Fruit fly (Drosophila melanogaster) whole organism, wandering third instar larva: Measurements from ENCODE around the gene Ttc1.
A peak's percentile ranks its signal among the peaks of the same experiment; 100 is the strongest.

Experiments used
- Abd-B ChIP-seq: fragments of >200 bp; optimal IDR thresholded peaks from 2 replicates; lab custom pipeline; 2017; ENCODE audit warnings: missing biosample characterization, missing genetic modification characterization
- CG32264 ChIP-seq: fragments of 200-800 bp; sonication (Bioruptor generic); optimal IDR thresholded peaks from 2 replicates; lab custom pipeline; 2016; ENCODE audit warnings: missing biosample characterization, missing genetic modification characterization
- CG9705 ChIP-seq: fragments of 200-800 bp; sonication (Bioruptor generic); optimal IDR thresholded peaks from 2 replicates; lab custom pipeline; 2018; ENCODE audit warnings: missing biosample characterization, mild to moderate bottlenecking, missing genetic modification characterization
- CrebA ChIP-seq: fragments of 200-800 bp; sonication (Bioruptor generic); optimal IDR thresholded peaks from 2 replicates; lab custom pipeline; 2016; ENCODE audit warnings: missing biosample characterization, mild to moderate bottlenecking, missing genetic modification characterization, borderline replicate concordance
- Dfd ChIP-seq: fragments of >200 bp; optimal IDR thresholded peaks from 2 replicates; lab custom pipeline; 2017; ENCODE audit warnings: missing biosample characterization, missing genetic modification characterization
- Dif ChIP-seq: fragments of 200-275, 200-300 bp; sonication (Bioruptor generic); optimal IDR thresholded peaks from 2 replicates; lab custom pipeline; 2018; ENCODE audit warnings: missing biosample characterization, missing genetic modification characterization; ENCODE audit not compliant: partially characterized antibody
- GATAd ChIP-seq: sonication (Bioruptor generic); optimal IDR thresholded peaks from 2 replicates; lab custom pipeline; 2016; ENCODE audit warnings: missing biosample characterization, missing genetic modification characterization
- HLH106 ChIP-seq: fragments of 200-800 bp; optimal IDR thresholded peaks from 3 replicates; lab custom pipeline; 2019; ENCODE audit warnings: missing biosample characterization, mild to moderate bottlenecking, missing genetic modification characterization, moderate library complexity
- Hnf4 ChIP-seq: fragments of 200-800 bp; sonication (Bioruptor generic); optimal IDR thresholded peaks from 2 replicates; lab custom pipeline; 2016; ENCODE audit warnings: missing biosample characterization, mild to moderate bottlenecking, missing genetic modification characterization
- Hr83 ChIP-seq: fragments of 200-300 bp; sonication (Bioruptor generic); optimal IDR thresholded peaks from 2 replicates; lab custom pipeline; 2016; ENCODE audit warnings: missing biosample characterization, mild to moderate bottlenecking, missing genetic modification characterization, moderate library complexity; ENCODE audit not compliant: poor library complexity, severe bottlenecking
- Jra ChIP-seq: sonication (Bioruptor generic); optimal IDR thresholded peaks from 2 replicates; lab custom pipeline; 2016; ENCODE audit warnings: missing biosample characterization, missing genetic modification characterization
- Mio ChIP-seq: sonication (Bioruptor generic); optimal IDR thresholded peaks from 2 replicates; lab custom pipeline; 2016; ENCODE audit warnings: missing biosample characterization, missing genetic modification characterization
- Myc ChIP-seq: fragments of >200 bp; optimal IDR thresholded peaks from 2 replicates; lab custom pipeline; 2017
- N ChIP-seq: fragments of >200 bp; optimal IDR thresholded peaks from 2 replicates; lab custom pipeline; 2018; ENCODE audit warnings: missing biosample characterization, missing external identifiers, missing genetic modification characterization
- OdsH ChIP-seq: fragments of 200-800 bp; sonication (Bioruptor generic); optimal IDR thresholded peaks from 2 replicates; lab custom pipeline; 2016; ENCODE audit warnings: missing biosample characterization, mild to moderate bottlenecking, missing genetic modification characterization
- Rel ChIP-seq, 2 experiments: fragments of 200-800 bp; sonication (Bioruptor generic) in 1 of 2; optimal IDR thresholded peaks; 2 replicates in 1 of 2; 3 replicates in 1 of 2; lab custom pipeline; 2016 to 2019; ENCODE audit warnings: mild to moderate bottlenecking in 2 of 2, missing biosample characterization in 2 of 2, missing genetic modification characterization in 2 of 2, moderate library complexity in 1 of 2
- Sp1 ChIP-seq: fragments of 200-800 bp; sonication (Bioruptor generic); optimal IDR thresholded peaks from 3 replicates; lab custom pipeline; 2019; ENCODE audit warnings: missing biosample characterization, mild to moderate bottlenecking, missing genetic modification characterization, moderate library complexity
- Vsx2 ChIP-seq: fragments of 200-300, 225-300 bp; sonication (Bioruptor generic); optimal IDR thresholded peaks from 2 replicates; lab custom pipeline; 2018; ENCODE audit warnings: missing biosample characterization, missing genetic modification characterization; ENCODE audit not compliant: partially characterized antibody
- br ChIP-seq: fragments of 200-800 bp; sonication (Bioruptor generic); optimal IDR thresholded peaks from 2 replicates; lab custom pipeline; 2016; ENCODE audit warnings: missing biosample characterization, missing genetic modification characterization
- brk ChIP-seq: fragments of 200-800 bp; sonication (Bioruptor generic); optimal IDR thresholded peaks from 2 replicates; lab custom pipeline; 2016; ENCODE audit warnings: missing biosample characterization, mild to moderate bottlenecking, missing genetic modification characterization
- dl ChIP-seq, 2 experiments: fragments of 175-275, 200-275 bp in 1 of 2; fragments of 200-275 bp in 1 of 2; sonication (Bioruptor generic); optimal IDR thresholded peaks; lab custom pipeline; 2018; ENCODE audit warnings: mild to moderate bottlenecking in 2 of 2, missing biosample characterization in 2 of 2, missing genetic modification characterization in 2 of 2, moderate library complexity in 2 of 2; ENCODE audit not compliant: partially characterized antibody in 2 of 2, insufficient read depth in 1 of 2
- dmrt93B ChIP-seq: fragments of 200-800 bp; sonication (Bioruptor generic); optimal IDR thresholded peaks from 2 replicates; lab custom pipeline; 2018; ENCODE audit warnings: missing biosample characterization, mild to moderate bottlenecking, missing genetic modification characterization
- dsf ChIP-seq: sonication (Bioruptor generic); optimal IDR thresholded peaks from 2 replicates; lab custom pipeline; 2016; ENCODE audit warnings: missing biosample characterization, missing genetic modification characterization, borderline replicate concordance
- ey ChIP-seq: fragments of 200-800 bp; sonication (Bioruptor generic); optimal IDR thresholded peaks from 2 replicates; lab custom pipeline; 2016; ENCODE audit warnings: missing biosample characterization, missing genetic modification characterization
- foxo ChIP-seq, 2 experiments: fragments of 200-800 bp; sonication (Bioruptor generic); optimal IDR thresholded peaks; 2 replicates in 1 of 2; 3 replicates in 1 of 2; lab custom pipeline; 2016 to 2017; ENCODE audit warnings: missing biosample characterization in 2 of 2, missing genetic modification characterization in 2 of 2
- fru ChIP-seq: fragments of 200-800 bp; sonication (Bioruptor generic); optimal IDR thresholded peaks from 3 replicates; lab custom pipeline; 2016; ENCODE audit warnings: missing biosample characterization, mild to moderate bottlenecking, missing genetic modification characterization
- h ChIP-seq: fragments of 200-800 bp; sonication (Bioruptor generic); optimal IDR thresholded peaks from 3 replicates; lab custom pipeline; 2016; ENCODE audit warnings: missing biosample characterization, mild to moderate bottlenecking, missing genetic modification characterization
- jim ChIP-seq: fragments of 175-275, 200-325 bp; sonication (Bioruptor generic); optimal IDR thresholded peaks from 2 replicates; lab custom pipeline; 2016; ENCODE audit warnings: missing biosample characterization, mild to moderate bottlenecking, missing genetic modification characterization
- lola ChIP-seq: fragments of >200 bp; optimal IDR thresholded peaks from 2 replicates; lab custom pipeline; 2017; ENCODE audit warnings: missing biosample characterization, missing genetic modification characterization
- pan ChIP-seq: fragments of >200 bp; optimal IDR thresholded peaks from 2 replicates; lab custom pipeline; 2017
- psq ChIP-seq: fragments of 200-800 bp; sonication (Bioruptor generic); optimal IDR thresholded peaks from 3 replicates; lab custom pipeline; 2017; ENCODE audit warnings: missing biosample characterization, mild to moderate bottlenecking, missing genetic modification characterization, moderate library complexity
- rgr ChIP-seq: fragments of 200-800 bp; sonication (Bioruptor generic); optimal IDR thresholded peaks from 3 replicates; lab custom pipeline; 2016; ENCODE audit warnings: missing biosample characterization, mild to moderate bottlenecking, missing genetic modification characterization
- sage ChIP-seq: fragments of 200-800 bp; sonication (Bioruptor generic); optimal IDR thresholded peaks from 2 replicates; lab custom pipeline; 2016; ENCODE audit warnings: missing biosample characterization, mild to moderate bottlenecking, missing genetic modification characterization
- sv ChIP-seq: fragments of 200-800 bp; sonication (Bioruptor generic); optimal IDR thresholded peaks from 3 replicates; lab custom pipeline; 2016; ENCODE audit warnings: missing biosample characterization, missing genetic modification characterization
- tai ChIP-seq: sonication (Bioruptor generic); optimal IDR thresholded peaks from 2 replicates; lab custom pipeline; 2016; ENCODE audit warnings: missing biosample characterization, missing genetic modification characterization
- woc ChIP-seq: sonication (Bioruptor generic); optimal IDR thresholded peaks from 2 replicates; lab custom pipeline; 2016; ENCODE audit warnings: missing biosample characterization, mild to moderate bottlenecking, missing genetic modification characterization

The Ttc1 gene

DNA sequence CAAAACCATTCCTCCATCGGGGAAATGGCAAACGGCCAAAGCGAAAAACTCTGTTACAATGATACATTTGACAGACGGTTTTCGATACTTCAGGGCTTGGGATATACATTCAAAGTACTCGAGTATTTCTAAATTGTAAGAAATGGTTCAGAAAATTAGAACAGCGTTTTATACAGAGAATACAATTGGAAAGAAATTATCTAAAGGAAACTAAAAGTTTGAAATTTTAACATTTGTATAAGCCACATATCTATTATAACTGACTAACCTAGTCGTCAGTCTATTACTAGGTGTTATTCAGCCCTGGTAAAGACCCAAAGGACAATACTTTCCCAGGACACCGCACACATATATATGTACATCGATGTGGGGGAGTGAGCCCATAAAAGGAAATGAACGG lies 33.7 kb upstream of the Ttc1 start:
- TF ChIP-seq foxo (GFP tag; optimal IDR thresholded peaks at IDR 0.05; lab: Kevin White, UChicago) (no peak), Myc (no peak), Vsx2 (GFP tag; lab: Kevin White, UChicago) (no peak), dmrt93B (GFP tag; lab: Kevin White, UChicago) (no peak), CrebA (no peak), br (GFP tag; lab: Kevin White, UChicago) (no peak), fru (GFP tag; lab: Kevin White, UChicago) (no peak), OdsH (no peak), rgr (GFP tag; lab: Kevin White, UChicago) (no peak), Rel (GFP tag; optimal IDR thresholded peaks at IDR 0.05; lab: Kevin White, UChicago) (no peak), Rel (tag; optimal IDR thresholded peaks at IDR 0.05; lab: Kevin White, UChicago) (no peak), GATAd (GFP tag; lab: Kevin White, UChicago) (no peak), tai (GFP tag; lab: Kevin White, UChicago) (no peak), psq (no peak)

dm6 chr3R:16472301-16472700 lies 29.5 kb upstream of the Ttc1 start, which contains the start of gene Gyc89Da:
TSS of gene Gyc89Da (plus strand) at chr3R:16472601.
- no peak for TF ChIP-seq N (GFP tag; lab: Kevin White, UChicago)
- no peak for TF ChIP-seq lola (GFP tag; lab: Kevin White, UChicago)
- TF ChIP-seq Dif (GFP tag; lab: Kevin White, UChicago) = no peak
- TF ChIP-seq Abd-B (GFP tag; lab: Kevin White, UChicago) = no peak
- TF ChIP-seq HLH106 (tag; lab: Kevin White, UChicago) = no peak
- TF ChIP-seq Hnf4 (GFP tag; lab: Kevin White, UChicago) = no peak
- TF ChIP-seq h (GFP tag; lab: Kevin White, UChicago) = no peak
- TF ChIP-seq ey (GFP tag; lab: Kevin White, UChicago) = no peak
- no peak for TF ChIP-seq sv (GFP tag; lab: Kevin White, UChicago)
- no peak for TF ChIP-seq Hr83

DNA sequence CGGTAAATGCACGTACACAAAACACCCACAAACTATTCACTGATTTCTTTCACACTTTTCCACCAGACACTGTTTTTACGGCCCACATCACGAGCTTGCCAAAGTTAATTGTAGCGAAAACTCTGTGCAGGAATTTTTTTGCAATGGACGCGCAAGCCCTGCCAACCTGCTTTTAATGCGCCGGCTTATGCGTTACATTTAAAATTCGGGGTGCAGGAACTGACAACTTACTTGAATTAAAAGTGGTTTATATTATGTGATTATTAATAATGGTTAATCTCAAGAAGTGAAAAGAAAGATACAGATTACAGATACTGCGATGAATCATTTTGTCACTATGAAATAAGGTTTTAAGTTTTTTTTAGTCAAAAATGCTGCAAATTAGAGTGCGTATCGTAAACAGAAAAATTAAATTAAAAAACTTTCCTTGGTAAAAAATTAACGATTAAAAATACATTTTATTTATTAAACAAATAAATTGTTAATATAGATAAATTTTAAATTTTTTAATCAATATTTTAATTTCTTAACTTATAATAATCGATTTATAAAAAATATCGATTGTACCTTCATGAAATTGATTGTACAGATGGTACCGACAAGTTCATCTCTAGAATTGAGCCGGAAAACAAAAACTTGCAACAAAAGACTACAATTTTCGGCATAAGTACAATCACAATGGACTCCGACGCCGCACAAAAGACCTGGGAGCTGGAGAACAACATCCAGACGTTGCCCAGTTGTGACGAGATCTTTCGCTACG lies 26.9 kb upstream of the Ttc1 start, which contains the start of the genes CG42232 and CSN5:
Gene CG42232, minus strand, starts transcription at position 163 of the 763 bp plus-strand sequence.
Gene CSN5, plus strand, starts transcription at position 599 of the 763 bp plus-strand sequence.
- TF ChIP-seq dmrt93B (GFP tag; lab: Kevin White, UChicago) = no peak
- no peak for TF ChIP-seq br (GFP tag; lab: Kevin White, UChicago)
- no peak for TF ChIP-seq h (GFP tag; lab: Kevin White, UChicago)
- TF ChIP-seq CG9705 (GFP tag; lab: Kevin White, UChicago) = peak; percentile 44
- TF ChIP-seq woc = no peak
- TF ChIP-seq Dif (GFP tag; lab: Kevin White, UChicago) = no peak
- no peak for TF ChIP-seq Dfd (GFP tag; lab: Kevin White, UChicago)
- TF ChIP-seq fru (GFP tag; lab: Kevin White, UChicago) = no peak
- TF ChIP-seq ey (GFP tag; lab: Kevin White, UChicago) = no peak
- no peak for TF ChIP-seq HLH106 (tag; lab: Kevin White, UChicago)
- no peak for TF ChIP-seq Jra (GFP tag; lab: Kevin White, UChicago)
- TF ChIP-seq CG32264 = no peak
- no peak for TF ChIP-seq sage (GFP tag; lab: Kevin White, UChicago)
- TF ChIP-seq Sp1 (GFP tag; lab: Kevin White, UChicago) = no peak
- TF ChIP-seq dsf (GFP tag; lab: Kevin White, UChicago) = peak; percentile 23
- TF ChIP-seq lola (GFP tag; lab: Kevin White, UChicago) = no peak
- TF ChIP-seq psq = peak; percentile 52
- no peak for TF ChIP-seq N (GFP tag; lab: Kevin White, UChicago)
- TF ChIP-seq rgr (GFP tag; lab: Kevin White, UChicago) = no peak
- no peak for TF ChIP-seq dl (GFP tag; optimal IDR thresholded peaks at IDR 0.05; lab: Kevin White, UChicago; ENCODE audit: insufficient read depth in 1 of 2, partially characterized antibody in 2 of 2)
- TF ChIP-seq Hr83 = peak; percentile 58
- TF ChIP-seq CrebA = no peak
- TF ChIP-seq pan = no peak
- no peak for TF ChIP-seq GATAd (GFP tag; lab: Kevin White, UChicago)
- no peak for TF ChIP-seq tai (GFP tag; lab: Kevin White, UChicago)
- no peak for TF ChIP-seq brk
- no peak for TF ChIP-seq jim (GFP tag; lab: Kevin White, UChicago)
- TF ChIP-seq Mio (GFP tag; lab: Kevin White, UChicago) = no peak
